Fruit fly (Drosophila melanogaster) whole organism, embryonic: Measurements from ENCODE around the gene Mybbp1A.
A peak's percentile ranks its signal among the peaks of the same experiment; 100 is the strongest.

Experiments used
- Atf6 ChIP-seq: fragments of 200-800 bp; sonication (Bioruptor generic); IDR thresholded peaks from 2 replicates; pipeline ENCODE4 v1.3.6; 2022; ENCODE audit warnings: missing biosample characterization, missing genetic modification characterization
- Bteb2 ChIP-seq: fragments of 200-800 bp; sonication (Bioruptor generic); optimal IDR thresholded peaks from 2 replicates; lab custom pipeline; 2016; ENCODE audit warnings: missing biosample characterization, missing genetic modification characterization
- CG10462 ChIP-seq: fragments of 200-800 bp; sonication (Bioruptor generic); optimal IDR thresholded peaks from 2 replicates; lab custom pipeline; 2016; ENCODE audit warnings: missing biosample characterization, missing genetic modification characterization
- CG11504 ChIP-seq: fragments of 200-800 bp; sonication (Bioruptor generic); optimal IDR thresholded peaks from 3 replicates; lab custom pipeline; 2019; ENCODE audit warnings: missing biosample characterization, mild to moderate bottlenecking, missing genetic modification characterization, moderate library complexity
- CG12391 ChIP-seq: fragments of 200-800 bp; sonication (Bioruptor generic); optimal IDR thresholded peaks from 3 replicates; lab custom pipeline; 2018; ENCODE audit warnings: missing biosample characterization, mild to moderate bottlenecking, missing genetic modification characterization, moderate library complexity
- CG12769 ChIP-seq: fragments of 200-800 bp; sonication (Bioruptor generic); optimal IDR thresholded peaks from 2 replicates; lab custom pipeline; 2019; ENCODE audit warnings: missing biosample characterization, mild to moderate bottlenecking, missing genetic modification characterization, moderate library complexity
- CG13624 ChIP-seq: fragments of 200-800 bp; sonication (Bioruptor generic); optimal IDR thresholded peaks from 2 replicates; lab custom pipeline; 2016; ENCODE audit warnings: missing biosample characterization, missing genetic modification characterization
- CG13894 ChIP-seq: fragments of 200-800 bp; sonication (Bioruptor generic); optimal IDR thresholded peaks from 3 replicates; lab custom pipeline; 2018; ENCODE audit warnings: missing biosample characterization, mild to moderate bottlenecking, missing genetic modification characterization, moderate library complexity
- CG16863 ChIP-seq: fragments of 200-800 bp; sonication (Bioruptor generic); optimal IDR thresholded peaks from 3 replicates; lab custom pipeline; 2016; ENCODE audit warnings: missing biosample characterization, missing genetic modification characterization
- CG17612 ChIP-seq: fragments of 200-800 bp; sonication (Bioruptor generic); IDR thresholded peaks from 2 replicates; pipeline ENCODE4 v1.3.6; 2022; ENCODE audit warnings: missing biosample characterization, missing genetic modification characterization
- CG18262 ChIP-seq: fragments of 200-800 bp; optimal IDR thresholded peaks from 3 replicates; lab custom pipeline; 2019; ENCODE audit warnings: missing biosample characterization, mild to moderate bottlenecking, missing genetic modification characterization, moderate library complexity
- CG2116 ChIP-seq: fragments of 200-800 bp; sonication (Bioruptor generic); optimal IDR thresholded peaks from 3 replicates; lab custom pipeline; 2018; ENCODE audit warnings: missing biosample characterization, mild to moderate bottlenecking, missing genetic modification characterization
- CG34224 ChIP-seq: fragments of 200-800 bp; sonication (Bioruptor generic); IDR thresholded peaks from 3 replicates; pipeline ENCODE4 v1.3.6; 2022; ENCODE audit warnings: missing biosample characterization, missing genetic modification characterization; ENCODE audit not compliant: partially characterized antibody
- CG5953 ChIP-seq: fragments of 200-800 bp; sonication (Bioruptor generic); IDR thresholded peaks from 2 replicates; pipeline ENCODE4 v1.3.6; 2022; ENCODE audit warnings: missing biosample characterization, missing genetic modification characterization
- CG6689 ChIP-seq: fragments of 200-800 bp; sonication (Bioruptor generic); IDR thresholded peaks from 2 replicates; pipeline ENCODE4 v1.3.6; 2022; ENCODE audit warnings: missing biosample characterization, missing genetic modification characterization
- CG7357 ChIP-seq: fragments of 200-800 bp; sonication (Bioruptor generic); IDR thresholded peaks from 3 replicates; pipeline ENCODE4 v1.3.6; 2022; ENCODE audit warnings: missing biosample characterization, missing genetic modification characterization
- CG9437 ChIP-seq: fragments of 200-800 bp; sonication (Bioruptor generic); optimal IDR thresholded peaks from 2 replicates; lab custom pipeline; 2018; ENCODE audit warnings: missing biosample characterization, mild to moderate bottlenecking, missing genetic modification characterization
- CG9817 ChIP-seq: fragments of 200-800 bp; sonication (Bioruptor generic); optimal IDR thresholded peaks from 2 replicates; lab custom pipeline; 2018; ENCODE audit warnings: missing biosample characterization, mild to moderate bottlenecking, missing genetic modification characterization, moderate library complexity
- Dfd ChIP-seq, 2 experiments: fragments of >200 bp; optimal IDR thresholded peaks; 2 replicates each; lab custom pipeline; 2017; ENCODE audit warnings: missing biosample characterization in 2 of 2, missing genetic modification characterization in 2 of 2
- Dip3 ChIP-seq: fragments of 200-800 bp; sonication (Bioruptor generic); optimal IDR thresholded peaks from 3 replicates; lab custom pipeline; 2016; ENCODE audit warnings: missing biosample characterization, missing genetic modification characterization
- Dll ChIP-seq: fragments of 200-800 bp; sonication (Bioruptor generic); IDR thresholded peaks from 4 replicates; pipeline ENCODE4 v1.3.6; 2022; ENCODE audit warnings: missing biosample characterization, missing genetic modification characterization; ENCODE audit not compliant: partially characterized antibody
- Dref ChIP-seq: fragments of 200-800 bp; sonication (Bioruptor generic); IDR thresholded peaks from 2 replicates; pipeline ENCODE4 v1.3.6; 2022; ENCODE audit warnings: missing biosample characterization, missing genetic modification characterization
- E2f2 ChIP-seq: fragments of 200-800 bp; sonication (Bioruptor generic); IDR thresholded peaks from 2 replicates; pipeline ENCODE4 v1.3.6; 2022; ENCODE audit warnings: missing biosample characterization, missing genetic modification characterization
- Fer1 ChIP-seq: fragments of 200-800 bp; sonication (Bioruptor generic); optimal IDR thresholded peaks from 2 replicates; lab custom pipeline; 2017; ENCODE audit warnings: missing biosample characterization, mild to moderate bottlenecking, missing genetic modification characterization
- MBD-R2 ChIP-seq: fragments of 200-800 bp; sonication (Bioruptor generic); IDR thresholded peaks from 2 replicates; pipeline ENCODE4 v1.3.6; 2022; ENCODE audit warnings: missing biosample characterization, missing genetic modification characterization
- MESR4 ChIP-seq: fragments of 200-800 bp; sonication (Bioruptor generic); optimal IDR thresholded peaks from 2 replicates; lab custom pipeline; 2018; ENCODE audit warnings: missing biosample characterization, mild to moderate bottlenecking, missing genetic modification characterization, moderate library complexity
- Mad ChIP-seq: fragments of 200-800 bp; sonication (Bioruptor generic); optimal IDR thresholded peaks from 2 replicates; lab custom pipeline; 2016; ENCODE audit warnings: missing biosample characterization, missing genetic modification characterization
- NFAT ChIP-seq: fragments of 200-800 bp; sonication (Bioruptor generic); IDR thresholded peaks from 2 replicates; pipeline ENCODE4 v1.3.6; 2022; ENCODE audit warnings: missing biosample characterization, missing genetic modification characterization
- Nf-YC ChIP-seq: fragments of 200-800 bp; optimal IDR thresholded peaks from 3 replicates; lab custom pipeline; 2019; ENCODE audit warnings: missing biosample characterization, mild to moderate bottlenecking, missing genetic modification characterization, moderate library complexity
- Ptx1 ChIP-seq: fragments of 200-800 bp; sonication (Bioruptor generic); IDR thresholded peaks from 2 replicates; pipeline ENCODE4 v1.3.6; 2022; ENCODE audit warnings: missing biosample characterization, missing genetic modification characterization
- Rfx ChIP-seq: fragments of 200-800 bp; sonication (Bioruptor generic); IDR thresholded peaks from 2 replicates; pipeline ENCODE4 v1.3.6; 2022; ENCODE audit warnings: missing biosample characterization, missing genetic modification characterization
- Scr ChIP-seq: fragments of 200-800 bp; sonication (Bioruptor generic); IDR thresholded peaks from 2 replicates; pipeline ENCODE4 v1.3.6; 2022; ENCODE audit warnings: missing biosample characterization, missing genetic modification characterization; ENCODE audit not compliant: partially characterized antibody
- YL-1 ChIP-seq: fragments of 200-800 bp; sonication (Bioruptor generic); optimal IDR thresholded peaks from 3 replicates; lab custom pipeline; 2017; ENCODE audit warnings: missing biosample characterization, mild to moderate bottlenecking, missing genetic modification characterization
- amos ChIP-seq: fragments of 200-800 bp; sonication (Bioruptor generic); IDR thresholded peaks from 2 replicates; pipeline ENCODE4 v1.3.6; 2022; ENCODE audit warnings: missing biosample characterization, missing genetic modification characterization; ENCODE audit not compliant: partially characterized antibody
- ase ChIP-seq: fragments of 200-800 bp; sonication (Bioruptor generic); IDR thresholded peaks from 3 replicates; pipeline ENCODE4 v1.3.6; 2022; ENCODE audit warnings: missing biosample characterization, missing genetic modification characterization
- caup ChIP-seq: fragments of 200-800 bp; sonication (Bioruptor generic); optimal IDR thresholded peaks from 3 replicates; lab custom pipeline; 2017; ENCODE audit warnings: missing biosample characterization, mild to moderate bottlenecking, missing genetic modification characterization, moderate library complexity; ENCODE audit not compliant: severe bottlenecking
- dm ChIP-seq: fragments of 200-800 bp; sonication (Bioruptor generic); optimal IDR thresholded peaks from 3 replicates; lab custom pipeline; 2016; ENCODE audit warnings: missing biosample characterization, missing genetic modification characterization
- eyg ChIP-seq: fragments of 200-800 bp; sonication (Bioruptor generic); optimal IDR thresholded peaks from 3 replicates; lab custom pipeline; 2016; ENCODE audit warnings: missing biosample characterization, missing genetic modification characterization
- fru ChIP-seq: fragments of >200 bp; optimal IDR thresholded peaks from 2 replicates; lab custom pipeline; 2017
- gcm2 ChIP-seq: fragments of 200-800 bp; sonication (Bioruptor generic); optimal IDR thresholded peaks from 2 replicates; lab custom pipeline; 2016; ENCODE audit warnings: missing biosample characterization, missing genetic modification characterization
- hbn ChIP-seq: fragments of 200-800 bp; sonication (Bioruptor generic); IDR thresholded peaks from 2 replicates; pipeline ENCODE4 v1.3.6; 2022; ENCODE audit warnings: missing biosample characterization, missing genetic modification characterization; ENCODE audit not compliant: partially characterized antibody
- jigr1 ChIP-seq: fragments of 200-800 bp; sonication (Bioruptor generic); IDR thresholded peaks from 3 replicates; pipeline ENCODE4 v1.3.6; 2022; ENCODE audit warnings: missing biosample characterization, missing genetic modification characterization
- jing ChIP-seq: fragments of 200-800 bp; sonication (Bioruptor generic); optimal IDR thresholded peaks from 2 replicates; lab custom pipeline; 2018; ENCODE audit warnings: missing biosample characterization, mild to moderate bottlenecking, missing genetic modification characterization
- kay ChIP-seq: fragments of 200-800 bp; sonication (Bioruptor generic); optimal IDR thresholded peaks from 2 replicates; lab custom pipeline; 2016; ENCODE audit warnings: missing biosample characterization, missing genetic modification characterization
- kni ChIP-seq: fragments of 200-800 bp; sonication (Bioruptor generic); optimal IDR thresholded peaks from 3 replicates; lab custom pipeline; 2017; ENCODE audit warnings: mild to moderate bottlenecking, missing biosample characterization, missing genetic modification reagents, missing genetic modification characterization
- lola ChIP-seq, 3 experiments: fragments of >200 bp in 2 of 3; fragments of 200-800 bp in 1 of 3; sonication (Bioruptor generic) in 1 of 3; optimal IDR thresholded peaks; 2 replicates each; lab custom pipeline; 2017 to 2019; ENCODE audit warnings: missing biosample characterization in 3 of 3, missing genetic modification characterization in 3 of 3, mild to moderate bottlenecking in 1 of 3, moderate library complexity in 1 of 3
- nerfin-2 ChIP-seq: fragments of 200-800 bp; sonication (Bioruptor generic); IDR thresholded peaks from 2 replicates; pipeline ENCODE4 v1.3.6; 2022; ENCODE audit warnings: missing biosample characterization, missing genetic modification characterization; ENCODE audit not compliant: partially characterized antibody
- pros ChIP-seq: fragments of 200-800 bp; sonication (Bioruptor generic); optimal IDR thresholded peaks from 3 replicates; lab custom pipeline; 2019; ENCODE audit warnings: missing biosample characterization, mild to moderate bottlenecking, missing genetic modification characterization, moderate library complexity
- row ChIP-seq: fragments of 200-800 bp; sonication (Bioruptor generic); IDR thresholded peaks from 3 replicates; pipeline ENCODE4 v1.3.6; 2022; ENCODE audit warnings: missing biosample characterization, missing genetic modification characterization
- scrt ChIP-seq: fragments of 200-800 bp; sonication (Bioruptor generic); optimal IDR thresholded peaks from 2 replicates; lab custom pipeline; 2018; ENCODE audit warnings: missing biosample characterization, mild to moderate bottlenecking, missing genetic modification characterization, moderate library complexity
- seq ChIP-seq: fragments of 200-800 bp; sonication (Bioruptor generic); IDR thresholded peaks from 2 replicates; pipeline ENCODE4 v1.3.6; 2022; ENCODE audit warnings: missing biosample characterization, missing genetic modification characterization

The Mybbp1A gene

dm6 chrX:646395-647009, 16.9 kb downstream of the Mybbp1A start (continued):
- TF ChIP-seq kni (GFP tag; lab: Kevin White, UChicago) (no peak), lola (GFP tag; optimal IDR thresholded peaks at IDR 0.05; lab: Kevin White, UChicago) (peak in 1 of 3 experiments; percentile 25), CG13624 (no peak), Mad (no peak), E2f2 (GFP tag; lab: Robert Waterston, UW) (peak; percentile 81), kay (GFP tag; lab: Kevin White, UChicago) (no peak), dm (GFP tag; lab: Kevin White, UChicago) (no peak), pros (GFP tag; lab: Kevin White, UChicago) (no peak), gcm2 (GFP tag; lab: Kevin White, UChicago) (no peak), ase (GFP tag; lab: Robert Waterston, UW) (no peak), caup (no peak), MBD-R2 (GFP tag; lab: Robert Waterston, UW) (no peak), Dfd (GFP tag; optimal IDR thresholded peaks at IDR 0.05; lab: Kevin White, UChicago) (no peak), Ptx1 (GFP tag; lab: Robert Waterston, UW) (no peak), Dref (GFP tag; lab: Robert Waterston, UW) (peak; percentile 57), CG7357 (no peak), Bteb2 (GFP tag; lab: Kevin White, UChicago) (no peak), Atf6 (GFP tag; lab: Robert Waterston, UW) (no peak), CG11504 (tag; lab: Kevin White, UChicago) (no peak), jing (GFP tag; lab: Kevin White, UChicago) (no peak), hbn (GFP tag; lab: Robert Waterston, UW) (peak; percentile 30; the same call in 1 of the 2 replicates), CG10462 (GFP tag; lab: Kevin White, UChicago) (no peak), jigr1 (no peak), seq (no peak), CG12769 (tag; lab: Kevin White, UChicago) (no peak), CG2116 (peak; percentile 37), fru (lab: Kevin White, UChicago) (no peak), CG9437 (GFP tag; lab: Kevin White, UChicago) (peak; percentile 14), Fer1 (GFP tag; lab: Kevin White, UChicago) (no peak), CG17612 (no peak), CG13894 (tag; lab: Kevin White, UChicago) (no peak), NFAT (GFP tag; lab: Robert Waterston, UW) (no peak), CG5953 (GFP tag; lab: Robert Waterston, UW) (no peak), eyg (GFP tag; lab: Kevin White, UChicago) (no peak), amos (GFP tag; lab: Robert Waterston, UW) (no peak; the same call in 1 of the 2 replicates), CG18262 (tag; lab: Kevin White, UChicago) (peak; percentile 19), Dip3 (no peak), CG34224 (GFP tag; lab: Robert Waterston, UW) (no peak), CG16863 (GFP tag; lab: Kevin White, UChicago) (no peak)

- TF ChIP-seq YL-1 (GFP tag; lab: Kevin White, UChicago): peak; percentile 28
- TF ChIP-seq Scr (GFP tag; lab: Robert Waterston, UW): peak; percentile 73
- TF ChIP-seq Dll (GFP tag; lab: Robert Waterston, UW): peak; percentile 57; the same call in 1 of the 4 replicates
- TF ChIP-seq Nf-YC (tag; lab: Kevin White, UChicago): peak; percentile 13
- peak; percentile 11 for TF ChIP-seq CG12391 (tag; lab: Kevin White, UChicago)
- TF ChIP-seq scrt (GFP tag; lab: Kevin White, UChicago): no peak
- TF ChIP-seq row (GFP tag; lab: Robert Waterston, UW): peak; percentile 73
- no peak for TF ChIP-seq CG6689 (GFP tag; lab: Robert Waterston, UW)
- peak; percentile 91 for TF ChIP-seq MESR4 (GFP tag; lab: Kevin White, UChicago)
- peak; percentile 42 for TF ChIP-seq nerfin-2 (GFP tag; lab: Robert Waterston, UW)
- TF ChIP-seq CG9817 (tag; lab: Kevin White, UChicago): peak; percentile 21
- peak; percentile 35; the same call in 1 of the 2 replicates for TF ChIP-seq Rfx (GFP tag; lab: Robert Waterston, UW)
Measured at dm6 chrX:647056-647627, 17.6 kb downstream of the Mybbp1A start, which contains the start of gene Roc1a. Gene Roc1a (plus strand): TSS chrX:647304.
